Worm (Caenorhabditis elegans) whole organism, L2 larva: Measurements from ENCODE around the gene srh-252.

Experiments used
- R02D3.7 ChIP-seq: fragments of 150-350 bp; optimal IDR thresholded peaks from 2 replicates; lab custom pipeline; 2014; ENCODE audit warnings: missing biosample characterization, missing genetic modification characterization
- Y55F3AM.14 ChIP-seq: fragments of 200-800 bp; sonication (Bioruptor generic); optimal IDR thresholded peaks from 2 replicates; lab custom pipeline; 2018; ENCODE audit warnings: mild to moderate bottlenecking, missing genetic modification characterization, missing compliant biosample characterization
- ZK546.5 ChIP-seq: sonication (generic microtip); optimal IDR thresholded peaks from 2 replicates; lab custom pipeline; 2017; ENCODE audit warnings: missing biosample characterization, missing genetic modification characterization
- aly-2 ChIP-seq: fragments of 150-350 bp; optimal IDR thresholded peaks from 2 replicates; lab custom pipeline; 2014; ENCODE audit warnings: missing biosample characterization, missing genetic modification characterization
- ama-1 ChIP-seq: fragments of 150-350 bp; optimal IDR thresholded peaks from 2 replicates; lab custom pipeline; 2018; ENCODE audit warnings: inconsistent platforms
- ceh-16 ChIP-seq: fragments of 150-350 bp; optimal IDR thresholded peaks from 2 replicates; lab custom pipeline; 2014; ENCODE audit warnings: missing biosample characterization, missing genetic modification characterization
- crh-2 ChIP-seq: sonication (generic microtip); optimal IDR thresholded peaks from 2 replicates; lab custom pipeline; 2017; ENCODE audit warnings: missing biosample characterization, missing genetic modification characterization
- dmd-4 ChIP-seq: sonication (generic microtip); optimal IDR thresholded peaks from 2 replicates; lab custom pipeline; 2017; ENCODE audit warnings: missing biosample characterization, missing genetic modification characterization
- egl-27 ChIP-seq: sonication (generic microtip); optimal IDR thresholded peaks from 3 replicates; lab custom pipeline; 2017; ENCODE audit warnings: missing biosample characterization, missing genetic modification reagents, missing genetic modification characterization
- elt-1 ChIP-seq: fragments of 150-350 bp; optimal IDR thresholded peaks from 2 replicates; lab custom pipeline; 2014; ENCODE audit warnings: missing biosample characterization, missing genetic modification characterization
- elt-3 ChIP-seq: sonication (generic microtip); optimal IDR thresholded peaks from 2 replicates; lab custom pipeline; 2017; ENCODE audit warnings: missing biosample characterization, missing genetic modification characterization
- fos-1 ChIP-seq: fragments of 150-350 bp; optimal IDR thresholded peaks from 2 replicates; lab custom pipeline; 2014; ENCODE audit warnings: missing biosample characterization, missing genetic modification characterization
- gmeb-1 ChIP-seq: fragments of 150-350 bp; optimal IDR thresholded peaks from 2 replicates; lab custom pipeline; 2014; ENCODE audit warnings: missing biosample characterization, missing genetic modification characterization
- lin-11 ChIP-seq: fragments of 150-350 bp; sonication (generic microtip); optimal IDR thresholded peaks from 2 replicates; lab custom pipeline; 2014; ENCODE audit warnings: missing biosample characterization, missing genetic modification characterization, inconsistent platforms, mixed read lengths
- lin-13 ChIP-seq: fragments of 150-350 bp; optimal IDR thresholded peaks from 2 replicates; lab custom pipeline; 2014; ENCODE audit warnings: missing biosample characterization, missing genetic modification reagents, missing genetic modification characterization
- lin-39 ChIP-seq: fragments of 150-350 bp; optimal IDR thresholded peaks from 2 replicates; lab custom pipeline; 2014; ENCODE audit warnings: missing biosample characterization, missing genetic modification reagents, missing genetic modification characterization
- lsy-2 ChIP-seq, 2 experiments: fragments of 150-350 bp in 1 of 2; sonication (generic microtip) in 1 of 2; optimal IDR thresholded peaks; 2 replicates each; lab custom pipeline; 2014 to 2017; ENCODE audit warnings: missing biosample characterization in 2 of 2, missing genetic modification characterization in 2 of 2
- mab-5 ChIP-seq: fragments of 150-350 bp; optimal IDR thresholded peaks from 2 replicates; lab custom pipeline; 2014; ENCODE audit warnings: missing biosample characterization, missing genetic modification characterization
- mbf-1 ChIP-seq: sonication (generic microtip); optimal IDR thresholded peaks from 2 replicates; lab custom pipeline; 2017; ENCODE audit warnings: missing biosample characterization, missing genetic modification characterization
- mdl-1 ChIP-seq, 2 experiments: fragments of 150-350 bp in 1 of 2; sonication (generic microtip) in 1 of 2; optimal IDR thresholded peaks; 2 replicates each; lab custom pipeline; 2017; ENCODE audit warnings: missing biosample characterization in 2 of 2, missing genetic modification characterization in 2 of 2
- nhr-10 ChIP-seq: sonication (generic microtip); optimal IDR thresholded peaks from 2 replicates; lab custom pipeline; 2017; ENCODE audit warnings: missing biosample characterization, missing genetic modification characterization
- nhr-11 ChIP-seq: fragments of 150-350 bp; optimal IDR thresholded peaks from 2 replicates; lab custom pipeline; 2014; ENCODE audit warnings: missing biosample characterization, missing genetic modification characterization
- nhr-12 ChIP-seq: fragments of 150-350 bp; optimal IDR thresholded peaks from 2 replicates; lab custom pipeline; 2014; ENCODE audit warnings: missing biosample characterization, missing genetic modification characterization
- nhr-21 ChIP-seq: fragments of 150-350 bp; optimal IDR thresholded peaks from 2 replicates; lab custom pipeline; 2014; ENCODE audit warnings: missing biosample characterization, missing genetic modification characterization
- nhr-23 ChIP-seq: fragments of 150-350 bp; optimal IDR thresholded peaks from 2 replicates; lab custom pipeline; 2014; ENCODE audit warnings: missing biosample characterization, missing genetic modification reagents, missing genetic modification characterization
- nhr-237 ChIP-seq: fragments of 150-350 bp; optimal IDR thresholded peaks from 2 replicates; lab custom pipeline; 2014; ENCODE audit warnings: missing biosample characterization, missing genetic modification characterization
- nhr-25 ChIP-seq: fragments of 150-350 bp; sonication (generic microtip); optimal IDR thresholded peaks from 3 replicates; lab custom pipeline; 2014; ENCODE audit warnings: missing biosample characterization, missing genetic modification characterization
- nhr-6 ChIP-seq: fragments of 150-350 bp; optimal IDR thresholded peaks from 2 replicates; lab custom pipeline; 2014; ENCODE audit warnings: missing biosample characterization, missing genetic modification characterization
- nhr-77 ChIP-seq: fragments of 150-350 bp; optimal IDR thresholded peaks from 2 replicates; lab custom pipeline; 2014; ENCODE audit warnings: missing biosample characterization, missing genetic modification characterization
- peb-1 ChIP-seq: fragments of 150-350 bp; optimal IDR thresholded peaks from 2 replicates; lab custom pipeline; 2014; ENCODE audit warnings: missing biosample characterization, missing genetic modification characterization
- sem-4 ChIP-seq: fragments of 150-350 bp; optimal IDR thresholded peaks from 2 replicates; lab custom pipeline; 2014; ENCODE audit warnings: missing biosample characterization, missing genetic modification reagents, missing genetic modification characterization
- sma-3 ChIP-seq: sonication (generic microtip); optimal IDR thresholded peaks from 2 replicates; lab custom pipeline; 2016; ENCODE audit warnings: missing genetic modification reagents, missing genetic modification characterization, missing compliant biosample characterization
- snpc-4 ChIP-seq: fragments of 150-350 bp; optimal IDR thresholded peaks from 2 replicates; lab custom pipeline; 2014; ENCODE audit warnings: missing biosample characterization, missing genetic modification characterization
- zag-1 ChIP-seq: fragments of 150-350 bp; optimal IDR thresholded peaks from 2 replicates; lab custom pipeline; 2014; ENCODE audit warnings: missing biosample characterization, missing genetic modification characterization
- ztf-1 ChIP-seq: fragments of 200-800 bp; sonication (Bioruptor generic); conservative IDR thresholded peaks from 2 replicates; pipeline ENCODE4 v1.3.6; 2022; ENCODE audit warnings: missing genetic modification characterization, missing compliant biosample characterization
- ztf-11 ChIP-seq: sonication (generic microtip); optimal IDR thresholded peaks from 2 replicates; lab custom pipeline; 2017; ENCODE audit warnings: missing biosample characterization, missing genetic modification characterization
- ztf-4 ChIP-seq: fragments of 150-350 bp; optimal IDR thresholded peaks from 2 replicates; lab custom pipeline; 2014; ENCODE audit warnings: missing biosample characterization, missing genetic modification characterization

The srh-252 gene

ce11 chrV:17211989-17212731, 11.0 kb downstream of the srh-252 start, which contains the start of gene srh-236:
srh-236 (minus strand) TSS chrV:17212039.
- TF ChIP-seq ztf-4 (tag; lab: Kevin White, UChicago) (no peak), crh-2 (tag; lab: Kevin White, UChicago) (no peak), R02D3.7 (tag; lab: Kevin White, UChicago) (no peak), peb-1 (no peak), lin-13 (GFP tag; lab: Kevin White, UChicago) (no peak), mdl-1 (tag; optimal IDR thresholded peaks at IDR 0.05; lab: Kevin White, UChicago) (no peak), nhr-237 (no peak), nhr-12 (tag; lab: Kevin White, UChicago) (no peak), fos-1 (tag; lab: Kevin White, UChicago) (no peak), nhr-77 (tag; lab: Kevin White, UChicago) (no peak), Y55F3AM.14 (no peak), aly-2 (no peak), mab-5 (tag; lab: Kevin White, UChicago) (no peak), elt-3 (tag; lab: Kevin White, UChicago) (no peak), ceh-16 (tag; lab: Kevin White, UChicago) (no peak), mbf-1 (tag; lab: Kevin White, UChicago) (no peak)
- TF ChIP-seq, all 48 proteins: peak for 0

DNA sequence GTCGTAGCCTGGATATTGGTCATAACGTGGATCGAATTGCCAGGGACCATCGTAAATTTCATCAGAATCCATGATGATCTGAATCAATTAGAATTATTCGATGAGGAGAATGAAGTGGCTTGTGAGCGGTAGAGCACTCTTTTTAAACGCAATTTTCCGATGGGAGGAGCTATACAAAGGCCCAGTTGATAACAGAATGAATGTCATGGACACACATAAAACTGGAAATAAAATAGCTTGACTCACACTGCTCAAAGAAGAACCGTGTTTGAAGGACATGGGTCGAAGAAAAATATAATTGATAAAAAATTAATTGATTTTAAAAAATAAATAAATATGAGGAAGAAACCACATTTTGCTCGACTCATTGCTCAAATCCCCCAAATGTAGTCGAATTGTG, 15.2 kb downstream of the srh-252 start, which contains the start of gene Y68A4A.13:
Gene Y68A4A.13, minus strand, starts transcription at position 101 of the 400 bp plus-strand sequence.
- no peak for TF ChIP-seq nhr-25
- TF ChIP-seq lin-13 (GFP tag; lab: Kevin White, UChicago): no peak
- TF ChIP-seq aly-2: no peak
- no peak for TF ChIP-seq sma-3 (GFP tag; lab: Kevin White, UChicago)
- TF ChIP-seq snpc-4 (tag; lab: Kevin White, UChicago): no peak
- no peak for TF ChIP-seq ama-1 (lab: Kevin White, UChicago)
- no peak for TF ChIP-seq fos-1 (tag; lab: Kevin White, UChicago)
- no peak for TF ChIP-seq nhr-23 (tag; lab: Kevin White, UChicago)
- no peak for TF ChIP-seq R02D3.7 (tag; lab: Kevin White, UChicago)
- TF ChIP-seq egl-27 (tag; lab: Kevin White, UChicago): no peak
- TF ChIP-seq dmd-4 (tag; lab: Kevin White, UChicago): no peak
- TF ChIP-seq nhr-237: no peak
- TF ChIP-seq elt-1 (tag; lab: Kevin White, UChicago): no peak
- TF ChIP-seq sem-4: no peak
- TF ChIP-seq gmeb-1: no peak
- no peak for TF ChIP-seq elt-3 (tag; lab: Kevin White, UChicago)
- TF ChIP-seq zag-1: no peak
- TF ChIP-seq ZK546.5 (tag; lab: Kevin White, UChicago): no peak

DNA sequence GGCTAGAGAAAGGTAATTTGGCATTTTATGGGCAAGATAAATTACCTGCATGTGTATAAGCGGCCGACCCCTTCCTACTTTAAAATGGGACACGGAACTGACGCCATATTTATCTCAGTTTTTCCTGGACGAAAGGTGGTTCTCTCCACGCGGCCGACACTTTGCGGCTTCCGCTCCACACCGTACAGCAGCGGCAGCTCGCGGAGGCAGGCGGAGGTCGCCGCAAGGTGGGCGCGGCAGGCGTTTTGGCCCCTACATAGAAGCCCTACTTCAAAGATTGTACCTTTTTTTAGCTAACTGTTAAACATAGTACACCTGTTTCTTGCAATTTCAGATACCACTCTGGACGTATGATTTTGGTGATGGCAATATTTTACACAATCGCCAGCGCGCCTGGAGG, 16.7 kb downstream of the srh-252 start:
- TF ChIP-seq mab-5 (tag; lab: Kevin White, UChicago): no peak
- TF ChIP-seq lsy-2 (tag; optimal IDR thresholded peaks at IDR 0.05; lab: Kevin White, UChicago): no peak
- TF ChIP-seq nhr-237: no peak
- no peak for TF ChIP-seq mbf-1 (tag; lab: Kevin White, UChicago)
- TF ChIP-seq ztf-4 (tag; lab: Kevin White, UChicago): no peak
- TF ChIP-seq nhr-21: no peak
- no peak for TF ChIP-seq ztf-1
- TF ChIP-seq gmeb-1: no peak
- TF ChIP-seq, all 48 proteins: peak for 0

ce11 chrV:17201847-17202246, 21.4 kb downstream of the srh-252 start, which contains the start of gene Y68A4A.10:
Y68A4A.10 (plus strand) TSS chrV:17202147.
- TF ChIP-seq nhr-6 (tag; lab: Kevin White, UChicago) (no peak), nhr-12 (tag; lab: Kevin White, UChicago) (no peak), crh-2 (tag; lab: Kevin White, UChicago) (no peak), Y55F3AM.14 (no peak), mab-5 (tag; lab: Kevin White, UChicago) (no peak), aly-2 (no peak), fos-1 (tag; lab: Kevin White, UChicago) (no peak), lin-39 (no peak), ztf-4 (tag; lab: Kevin White, UChicago) (no peak), mbf-1 (tag; lab: Kevin White, UChicago) (no peak)

ce11 chrV:17198926-17199325, 24.3 kb downstream of the srh-252 start, which contains the start of gene srz-96:
srz-96 (plus strand) TSS chrV:17199226.
- no peak for TF ChIP-seq lin-13 (GFP tag; lab: Kevin White, UChicago)
- TF ChIP-seq ztf-11 (tag; lab: Kevin White, UChicago): no peak
- no peak for TF ChIP-seq dmd-4 (tag; lab: Kevin White, UChicago)
- TF ChIP-seq aly-2: no peak
- TF ChIP-seq nhr-11 (tag; lab: Kevin White, UChicago): no peak
- TF ChIP-seq R02D3.7 (tag; lab: Kevin White, UChicago): no peak
- no peak for TF ChIP-seq nhr-10 (tag; lab: Kevin White, UChicago)
- TF ChIP-seq ztf-1: no peak
- no peak for TF ChIP-seq nhr-77 (tag; lab: Kevin White, UChicago)
- TF ChIP-seq nhr-12 (tag; lab: Kevin White, UChicago): no peak
- TF ChIP-seq ZK546.5 (tag; lab: Kevin White, UChicago): no peak
- no peak for TF ChIP-seq nhr-21
- TF ChIP-seq lin-11: no peak
- TF ChIP-seq, all 48 proteins: peak for 0
